Worm (Caenorhabditis elegans) whole organism, L4/young adult: Measurements from ENCODE around the gene F23H12.7.

Experiments
- W03F9.2 ChIP-seq: fragments of 150-350 bp; optimal IDR thresholded peaks from 2 replicates; lab custom pipeline; 2014; ENCODE audit warnings: missing biosample characterization, missing genetic modification characterization
- dao-5 ChIP-seq: sonication (generic microtip); optimal IDR thresholded peaks from 2 replicates; lab custom pipeline; 2016; ENCODE audit warnings: missing genotype, missing genetic modification characterization, moderate library complexity, missing compliant biosample characterization
- him-1 ChIP-seq: sonication (generic microtip); optimal IDR thresholded peaks from 2 replicates; lab custom pipeline; 2016; ENCODE audit warnings: missing genotype, missing genetic modification reagents, missing genetic modification characterization, missing compliant biosample characterization

The F23H12.7 gene

DNA sequence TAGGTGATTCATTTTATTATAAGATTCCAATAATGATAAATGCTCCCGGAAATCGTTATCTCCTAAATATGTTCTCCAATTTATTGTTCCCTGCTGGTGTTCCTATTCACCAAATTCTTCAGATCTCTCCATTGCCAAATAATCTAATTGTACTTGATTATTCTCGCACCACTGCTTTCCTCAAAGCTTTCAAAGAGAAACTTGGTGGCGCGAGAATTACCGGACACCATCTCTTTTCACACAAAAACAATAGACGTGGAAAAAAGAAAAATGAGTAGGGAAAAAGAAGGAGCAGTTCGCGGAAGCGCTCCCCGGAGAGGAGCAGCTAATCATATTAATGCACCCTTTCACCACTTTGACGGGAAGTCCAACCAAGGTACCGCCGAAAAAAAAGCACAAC is 49.9 kb downstream of the F23H12.7 start:
- TF ChIP-seq him-1 (tag; lab: Kevin White, UChicago) (no peak), dao-5 (tag; lab: Kevin White, UChicago) (no peak), W03F9.2 (tag; lab: Kevin White, UChicago) (no peak)
